Worm (Caenorhabditis elegans) whole organism, L1 larva: ENCODE measurements around the gene T27A8.3.

Experiments used
- Y116A8C.19 ChIP-seq: sonication (generic microtip); optimal IDR thresholded peaks from 2 replicates; lab custom pipeline; 2016; ENCODE audit warnings: missing compliant biosample characterization, missing genetic modification characterization, borderline replicate concordance
- efl-3 ChIP-seq: fragments of 200-800 bp; sonication (Bioruptor generic); optimal IDR thresholded peaks from 2 replicates; lab custom pipeline; 2018; ENCODE audit warnings: mild to moderate bottlenecking, missing genetic modification characterization, missing compliant biosample characterization
- egl-27 ChIP-seq, 2 experiments: fragments of 150-350 bp in 1 of 2; sonication (generic microtip); optimal IDR thresholded peaks; 3 replicates each; lab custom pipeline; 2017 to 2018; ENCODE audit warnings: missing biosample characterization in 2 of 2, missing genetic modification characterization in 2 of 2, missing genetic modification reagents in 2 of 2
- ets-5 ChIP-seq: fragments of 200-800 bp; sonication (Bioruptor generic); IDR thresholded peaks from 2 replicates; pipeline ENCODE4 v1.3.6; 2022; ENCODE audit warnings: missing genetic modification characterization, missing compliant biosample characterization
- grh-1 ChIP-seq: fragments of 200-800 bp; sonication (Bioruptor generic); IDR thresholded peaks from 2 replicates; pipeline ENCODE4 v1.3.6; 2022; ENCODE audit warnings: missing genetic modification reagents, missing genetic modification characterization, missing compliant biosample characterization
- lin-13 ChIP-seq: fragments of 150-350 bp; optimal IDR thresholded peaks from 2 replicates; lab custom pipeline; 2014; ENCODE audit warnings: missing biosample characterization, missing genetic modification reagents, missing genetic modification characterization
- lir-3 ChIP-seq: sonication (generic microtip); optimal IDR thresholded peaks from 2 replicates; lab custom pipeline; 2016; ENCODE audit warnings: mild to moderate bottlenecking, missing genetic modification characterization, moderate library complexity, missing compliant biosample characterization; ENCODE audit not compliant: poor library complexity
- nhr-20 ChIP-seq: sonication (generic microtip); optimal IDR thresholded peaks from 2 replicates; lab custom pipeline; 2016; ENCODE audit warnings: mild to moderate bottlenecking, missing genetic modification characterization, missing compliant biosample characterization
- rnt-1 ChIP-seq: sonication (generic microtip); optimal IDR thresholded peaks from 2 replicates; lab custom pipeline; 2016; ENCODE audit warnings: mild to moderate bottlenecking, missing genetic modification characterization, moderate library complexity, missing compliant biosample characterization
- unc-98 ChIP-seq: fragments of 200-800 bp; sonication (Bioruptor generic); IDR thresholded peaks from 2 replicates; pipeline ENCODE4 v1.3.6; 2022; ENCODE audit warnings: missing genetic modification characterization, missing compliant biosample characterization

- TF ChIP-seq rnt-1 (tag; lab: Kevin White, UChicago), result no peak
- no peak for TF ChIP-seq lin-13
- no peak for TF ChIP-seq nhr-20
- TF ChIP-seq grh-1 (GFP tag; lab: Robert Waterston, UW), result no peak
- no peak for TF ChIP-seq Y116A8C.19
- TF ChIP-seq egl-27 (tag; optimal IDR thresholded peaks at IDR 0.05; lab: Kevin White, UChicago), result no peak
- TF ChIP-seq efl-3, result no peak
- TF ChIP-seq unc-98 (GFP tag; lab: Robert Waterston, UW), result no peak
- TF ChIP-seq ets-5, result no peak
- no peak for TF ChIP-seq lir-3 (tag; lab: Kevin White, UChicago)
These were observed 45.7 kb upstream of the T27A8.3 start, which contains the start of the genes VB0395L.1 and nhx-1 for ce11 chrX:16016796-16017195.
